Worm (Caenorhabditis elegans) whole organism, young adult: Measurements from ENCODE around the gene str-250.

ENCODE experiments used
- Y79H2A.3 ChIP-seq: fragments of 200-800 bp; sonication (Bioruptor generic); conservative IDR thresholded peaks from 2 replicates; pipeline ENCODE4 v1.3.6; 2022; ENCODE audit warnings: missing genetic modification reagents, missing genetic modification characterization, missing compliant biosample characterization
- ceh-91 ChIP-seq: fragments of 200-800 bp; sonication (Bioruptor generic); IDR thresholded peaks from 2 replicates; pipeline ENCODE4 v1.3.6; 2022; ENCODE audit warnings: missing genetic modification reagents, missing genetic modification characterization, missing compliant biosample characterization
- chd-7 ChIP-seq: sonication (generic microtip); optimal IDR thresholded peaks from 2 replicates; lab custom pipeline; 2016; ENCODE audit warnings: mild to moderate bottlenecking, missing genetic modification characterization, moderate library complexity, missing compliant biosample characterization
- madf-3 ChIP-seq: fragments of 200-800 bp; sonication (Bioruptor generic); IDR thresholded peaks from 2 replicates; pipeline ENCODE4 v1.3.6; 2022; ENCODE audit warnings: missing genetic modification reagents, missing genetic modification characterization, missing compliant biosample characterization
- nhr-80 ChIP-seq: sonication (generic microtip); optimal IDR thresholded peaks from 2 replicates; lab custom pipeline; 2016; ENCODE audit warnings: missing genetic modification characterization, missing compliant biosample characterization
- nhr-90 ChIP-seq: sonication (generic microtip); optimal IDR thresholded peaks from 2 replicates; lab custom pipeline; 2016; ENCODE audit warnings: missing genotype, mild to moderate bottlenecking, missing genetic modification characterization, missing compliant biosample characterization
- rpc-1 ChIP-seq, 2 experiments: fragments of 150-350 bp in 1 of 2; sonication (generic microtip) in 1 of 2; optimal IDR thresholded peaks; 2 replicates each; lab custom pipeline; 2014 to 2018; ENCODE audit warnings: missing biosample characterization in 1 of 2, missing genetic modification characterization in 1 of 2, missing genetic modification reagents in 1 of 2, missing genotype in 1 of 2
- somi-1 ChIP-seq: fragments of 200-800 bp; sonication (Bioruptor generic); optimal IDR thresholded peaks from 2 replicates; lab custom pipeline; 2018; ENCODE audit warnings: mild to moderate bottlenecking, missing genetic modification characterization, missing compliant biosample characterization
- ztf-22 ChIP-seq: fragments of 200-800 bp; sonication (Bioruptor generic); optimal IDR thresholded peaks from 2 replicates; lab custom pipeline; 2018; ENCODE audit warnings: mild to moderate bottlenecking, missing genetic modification characterization, moderate library complexity, missing compliant biosample characterization

Gene str-250

ce11 chrV:13961927-13962419 is 43.5 kb downstream of the str-250 start, which contains the start of the genes algn-13 and R10D12.13 (continued):
- TF ChIP-seq somi-1 (GFP tag; lab: Kevin White, UChicago) (no peak), ceh-91 (peak; percentile 67), chd-7 (tag; lab: Kevin White, UChicago) (no peak), rpc-1 (optimal IDR thresholded peaks at IDR 0.05; lab: Kevin White, UChicago) (peak; percentile 44), rpc-1 (tag; optimal IDR thresholded peaks at IDR 0.05; lab: Kevin White, UChicago) (no peak), nhr-90 (no peak), madf-3 (GFP tag; lab: Robert Waterston, UW) (no peak), ztf-22 (GFP tag; lab: Kevin White, UChicago) (no peak)

ce11 chrV:13963279-13963976 is 45.0 kb downstream of the str-250 start, which contains the start of gene sao-1:
sao-1 (plus strand) TSS chrV:13963926.
- TF ChIP-seq Y79H2A.3 (GFP tag; lab: Robert Waterston, UW): 0 out of 2 replicates have a peak, but pooled peaks have one; percentile 22
- no peak for TF ChIP-seq nhr-80 (tag; lab: Kevin White, UChicago)
